Fruit fly (Drosophila melanogaster) whole organism, embryonic: ENCODE data around the gene CG5104.

Experiments
- Atf-2 ChIP-seq: fragments of 200-800 bp; sonication (Bioruptor generic); optimal IDR thresholded peaks from 2 replicates; lab custom pipeline; 2016; ENCODE audit warnings: missing biosample characterization, missing genetic modification characterization
- BEAF-32 ChIP-seq: fragments of 200-800 bp; sonication (Bioruptor generic); optimal IDR thresholded peaks from 3 replicates; lab custom pipeline; 2017; ENCODE audit warnings: missing biosample characterization, missing genetic modification characterization, mild to moderate bottlenecking, moderate library complexity, missing genetic modification reagents
- Bgb ChIP-seq: fragments of 200-800 bp; sonication (Bioruptor generic); IDR thresholded peaks from 2 replicates; pipeline ENCODE4 v1.3.6; 2022; ENCODE audit warnings: missing biosample characterization, missing genetic modification characterization; ENCODE audit not compliant: partially characterized antibody
- CG10147 ChIP-seq: fragments of 200-800 bp; sonication (Bioruptor generic); optimal IDR thresholded peaks from 2 replicates; lab custom pipeline; 2019; ENCODE audit warnings: missing biosample characterization, mild to moderate bottlenecking, missing genetic modification characterization, moderate library complexity
- CG10209 ChIP-seq: fragments of 200-800 bp; sonication (Bioruptor generic); optimal IDR thresholded peaks from 3 replicates; lab custom pipeline; 2017; ENCODE audit warnings: missing biosample characterization, mild to moderate bottlenecking, missing genetic modification characterization, missing genetic modification reagents
- CG10565 ChIP-seq: fragments of 200-800 bp; sonication (Bioruptor generic); optimal IDR thresholded peaks from 3 replicates; lab custom pipeline; 2016; ENCODE audit warnings: missing biosample characterization, mild to moderate bottlenecking, missing genetic modification characterization
- CG11247 ChIP-seq: fragments of 200-800 bp; sonication (Bioruptor generic); IDR thresholded peaks from 2 replicates; pipeline ENCODE4 v1.3.6; 2022; ENCODE audit warnings: missing biosample characterization, missing genetic modification characterization
- CG11695 ChIP-seq: fragments of 200-800 bp; sonication (Bioruptor generic); IDR thresholded peaks from 3 replicates; pipeline ENCODE4 v1.3.6; 2022; ENCODE audit warnings: missing biosample characterization, missing genetic modification characterization
- CG17802 ChIP-seq: fragments of 200-800 bp; sonication (Bioruptor generic); optimal IDR thresholded peaks from 2 replicates; lab custom pipeline; 2018; ENCODE audit warnings: missing biosample characterization, mild to moderate bottlenecking, missing genetic modification characterization, moderate library complexity
- CG2116 ChIP-seq: fragments of 200-800 bp; sonication (Bioruptor generic); optimal IDR thresholded peaks from 3 replicates; lab custom pipeline; 2018; ENCODE audit warnings: missing biosample characterization, mild to moderate bottlenecking, missing genetic modification characterization
- CG2199 ChIP-seq: fragments of 200-800 bp; sonication (Bioruptor generic); IDR thresholded peaks from 3 replicates; pipeline ENCODE4 v1.3.6; 2022; ENCODE audit warnings: missing biosample characterization, missing genetic modification characterization
- CG3726 ChIP-seq: fragments of 200-800 bp; sonication (Bioruptor generic); IDR thresholded peaks from 3 replicates; pipeline ENCODE4, ENCODE4 v1.3.6; 2022; ENCODE audit warnings: missing biosample characterization, missing genetic modification characterization
- CG3838 ChIP-seq: fragments of 200-800 bp; sonication (Bioruptor generic); optimal IDR thresholded peaks from 3 replicates; lab custom pipeline; 2016; ENCODE audit warnings: missing biosample characterization, missing genetic modification characterization
- CG6791 ChIP-seq: fragments of 200-800 bp; sonication (Bioruptor generic); IDR thresholded peaks from 3 replicates; pipeline ENCODE4 v1.3.6; 2022; ENCODE audit warnings: missing biosample characterization, missing genetic modification characterization; ENCODE audit not compliant: partially characterized antibody
- CG7357 ChIP-seq: fragments of 200-800 bp; sonication (Bioruptor generic); IDR thresholded peaks from 3 replicates; pipeline ENCODE4 v1.3.6; 2022; ENCODE audit warnings: missing biosample characterization, missing genetic modification characterization
- CG8089 ChIP-seq: fragments of 200-800 bp; sonication (Bioruptor generic); optimal IDR thresholded peaks from 3 replicates; lab custom pipeline; 2016; ENCODE audit warnings: missing biosample characterization, missing genetic modification characterization
- CG8281 ChIP-seq: fragments of 200-800 bp; sonication (Bioruptor generic); optimal IDR thresholded peaks from 2 replicates; lab custom pipeline; 2018; ENCODE audit warnings: missing biosample characterization, mild to moderate bottlenecking, missing genetic modification characterization, moderate library complexity
- CG8765 ChIP-seq: fragments of 200-800 bp; sonication (Bioruptor generic); IDR thresholded peaks from 2 replicates; pipeline ENCODE4 v1.3.6; 2022; ENCODE audit warnings: missing biosample characterization, missing genetic modification characterization
- D ChIP-seq, 2 experiments: fragments of 200-800 bp in 1 of 2; fragments of >200 bp in 1 of 2; sonication (Bioruptor generic) in 1 of 2; optimal IDR thresholded peaks; 2 replicates in 1 of 2; 3 replicates in 1 of 2; lab custom pipeline; 2017; ENCODE audit warnings: mild to moderate bottlenecking in 1 of 2, missing biosample characterization in 1 of 2, missing genetic modification characterization in 1 of 2, missing genetic modification reagents in 1 of 2
- Dip3 ChIP-seq: fragments of 200-800 bp; sonication (Bioruptor generic); optimal IDR thresholded peaks from 3 replicates; lab custom pipeline; 2016; ENCODE audit warnings: missing biosample characterization, missing genetic modification characterization
- Dll ChIP-seq: fragments of 200-800 bp; sonication (Bioruptor generic); IDR thresholded peaks from 4 replicates; pipeline ENCODE4 v1.3.6; 2022; ENCODE audit warnings: missing biosample characterization, missing genetic modification characterization; ENCODE audit not compliant: partially characterized antibody
- Doc3 ChIP-seq: fragments of 200-800 bp; sonication (Bioruptor generic); IDR thresholded peaks from 3 replicates; pipeline ENCODE4 v1.3.6; 2022; ENCODE audit warnings: missing biosample characterization, missing genetic modification characterization; ENCODE audit not compliant: partially characterized antibody
- E2f2 ChIP-seq: fragments of 200-800 bp; sonication (Bioruptor generic); IDR thresholded peaks from 2 replicates; pipeline ENCODE4 v1.3.6; 2022; ENCODE audit warnings: missing biosample characterization, missing genetic modification characterization
- Elba2 ChIP-seq: fragments of 200-800 bp; sonication (Bioruptor generic); optimal IDR thresholded peaks from 3 replicates; lab custom pipeline; 2016; ENCODE audit warnings: missing biosample characterization, missing genetic modification characterization
- GATAe ChIP-seq: fragments of 200-800 bp; sonication (Bioruptor generic); conservative IDR thresholded peaks from 2 replicates; pipeline ENCODE4 v1.3.6; 2022; ENCODE audit warnings: missing biosample characterization, missing genetic modification characterization
- HLH3B ChIP-seq: fragments of 200-800 bp; sonication (Bioruptor generic); IDR thresholded peaks from 2 replicates; pipeline ENCODE4 v1.3.6; 2022; ENCODE audit warnings: missing biosample characterization, missing genetic modification characterization
- Hand ChIP-seq: fragments of 200-800 bp; sonication (Bioruptor generic); optimal IDR thresholded peaks from 2 replicates; lab custom pipeline; 2017; ENCODE audit warnings: mild to moderate bottlenecking, missing biosample characterization, missing genetic modification reagents, missing genetic modification characterization
- Hey ChIP-seq: fragments of 200-800 bp; sonication (Bioruptor generic); optimal IDR thresholded peaks from 3 replicates; lab custom pipeline; 2018; ENCODE audit warnings: missing biosample characterization, mild to moderate bottlenecking, missing genetic modification characterization
- HmgZ ChIP-seq: fragments of 200-800 bp; sonication (Bioruptor generic); optimal IDR thresholded peaks from 2 replicates; lab custom pipeline; 2018; ENCODE audit warnings: missing biosample characterization, mild to moderate bottlenecking, missing genetic modification characterization
- Hr3 ChIP-seq: fragments of 200-800 bp; sonication (Bioruptor generic); optimal IDR thresholded peaks from 3 replicates; lab custom pipeline; 2016; ENCODE audit warnings: missing biosample characterization, missing genetic modification characterization
- NK7.1 ChIP-seq: fragments of 200-800 bp; sonication (Bioruptor generic); optimal IDR thresholded peaks from 3 replicates; lab custom pipeline; 2016; ENCODE audit warnings: missing biosample characterization, missing genetic modification characterization
- Sry-δ ChIP-seq: fragments of 200-800 bp; sonication (Bioruptor generic); optimal IDR thresholded peaks from 2 replicates; lab custom pipeline; 2016; ENCODE audit warnings: missing biosample characterization, missing genetic modification characterization
- TFAM ChIP-seq: fragments of 200-800 bp; sonication (Bioruptor generic); optimal IDR thresholded peaks from 2 replicates; lab custom pipeline; 2017; ENCODE audit warnings: missing biosample characterization, missing genetic modification characterization, inconsistent platforms
- bowl ChIP-seq: fragments of 200-800 bp; sonication (Bioruptor generic); IDR thresholded peaks from 2 replicates; pipeline ENCODE4 v1.3.6; 2022; ENCODE audit warnings: missing biosample characterization, missing genetic modification characterization
- caup ChIP-seq: fragments of 200-800 bp; sonication (Bioruptor generic); optimal IDR thresholded peaks from 3 replicates; lab custom pipeline; 2017; ENCODE audit warnings: missing biosample characterization, mild to moderate bottlenecking, missing genetic modification characterization, moderate library complexity; ENCODE audit not compliant: severe bottlenecking
- cwo ChIP-seq: fragments of 200-800 bp; sonication (Bioruptor generic); optimal IDR thresholded peaks from 3 replicates; lab custom pipeline; 2017; ENCODE audit warnings: missing biosample characterization, missing genetic modification characterization, mild to moderate bottlenecking, moderate library complexity, missing genetic modification reagents
- exex ChIP-seq: fragments of 200-800 bp; sonication (Bioruptor generic); optimal IDR thresholded peaks from 4 replicates; lab custom pipeline; 2018; ENCODE audit warnings: missing biosample characterization, mild to moderate bottlenecking, missing genetic modification characterization, moderate library complexity
- ftz-f1 ChIP-seq: fragments of 200-800 bp; sonication (Bioruptor generic); optimal IDR thresholded peaks from 2 replicates; lab custom pipeline; 2016; ENCODE audit warnings: missing biosample characterization, missing genetic modification characterization
- gsb-n ChIP-seq: fragments of 200-800 bp; sonication (Bioruptor generic); optimal IDR thresholded peaks from 3 replicates; lab custom pipeline; 2018; ENCODE audit warnings: missing biosample characterization, mild to moderate bottlenecking, missing genetic modification characterization
- h ChIP-seq: fragments of >200 bp; optimal IDR thresholded peaks from 2 replicates; lab custom pipeline; 2017
- hth ChIP-seq: fragments of >200 bp; optimal IDR thresholded peaks from 2 replicates; lab custom pipeline; 2017; ENCODE audit warnings: inconsistent platforms
- lab ChIP-seq: fragments of 200-800 bp; sonication (Bioruptor generic); optimal IDR thresholded peaks from 3 replicates; lab custom pipeline; 2017; ENCODE audit warnings: missing biosample characterization, missing genetic modification characterization, mild to moderate bottlenecking, moderate library complexity, missing genetic modification reagents
- otp ChIP-seq: fragments of 200-800 bp; sonication (Bioruptor generic); IDR thresholded peaks from 3 replicates; pipeline ENCODE4, ENCODE4 v1.3.6; 2022; ENCODE audit warnings: missing biosample characterization, missing genetic modification characterization
- pnt ChIP-seq: fragments of 200-800 bp; sonication (Bioruptor generic); optimal IDR thresholded peaks from 3 replicates; lab custom pipeline; 2016; ENCODE audit warnings: missing biosample characterization, missing genetic modification characterization
- pros ChIP-seq: fragments of 200-800 bp; sonication (Bioruptor generic); optimal IDR thresholded peaks from 3 replicates; lab custom pipeline; 2019; ENCODE audit warnings: missing biosample characterization, mild to moderate bottlenecking, missing genetic modification characterization, moderate library complexity
- slp2 ChIP-seq: fragments of 200-800 bp; sonication (Bioruptor generic); optimal IDR thresholded peaks from 2 replicates; lab custom pipeline; 2016; ENCODE audit warnings: missing biosample characterization, missing genetic modification characterization
- sna ChIP-seq: fragments of 200-800 bp; sonication (Bioruptor generic); IDR thresholded peaks from 2 replicates; pipeline ENCODE4 v1.3.6; 2022; ENCODE audit warnings: missing biosample characterization, missing genetic modification characterization; ENCODE audit not compliant: partially characterized antibody
- sr ChIP-seq: fragments of 200-800 bp; sonication (Bioruptor generic); IDR thresholded peaks from 3 replicates; pipeline ENCODE4 v1.3.6; 2022; ENCODE audit warnings: missing biosample characterization, missing genetic modification characterization
- ssp ChIP-seq: fragments of 200-800 bp; sonication (Bioruptor generic); IDR thresholded peaks from 2 replicates; pipeline ENCODE4 v1.3.6; 2022; ENCODE audit warnings: missing biosample characterization, missing genetic modification characterization
- sug ChIP-seq: fragments of 200-800 bp; optimal IDR thresholded peaks from 2 replicates; lab custom pipeline; 2019; ENCODE audit warnings: missing biosample characterization, mild to moderate bottlenecking, missing genetic modification characterization, moderate library complexity

The CG5104 gene

dm6 chr3L:20491525-20492132, 29.2 kb upstream of the CG5104 start, which contains the start of gene ND-39 (continued):
- TF ChIP-seq ssp (GFP tag; lab: Robert Waterston, UW) (no peak), cwo (GFP tag; lab: Kevin White, UChicago) (no peak), Elba2 (no peak), sna (GFP tag; lab: Robert Waterston, UW) (no peak), CG17802 (tag; lab: Kevin White, UChicago) (no peak), gsb-n (tag; lab: Kevin White, UChicago) (no peak), TFAM (GFP tag; lab: Kevin White, UChicago) (no peak), sr (GFP tag; lab: Robert Waterston, UW) (no peak), CG3726 (GFP tag; lab: Robert Waterston, UW) (no peak), CG8281 (no peak), CG6791 (no peak), Sry-δ (peak; percentile 84), Hr3 (GFP tag; lab: Kevin White, UChicago) (no peak), hth (lab: Kevin White, UChicago) (no peak), h (lab: Kevin White, UChicago) (no peak), CG10565 (GFP tag; lab: Kevin White, UChicago) (no peak), D (optimal IDR thresholded peaks at IDR 0.05; lab: Kevin White, UChicago) (no peak), D (GFP tag; optimal IDR thresholded peaks at IDR 0.05; lab: Kevin White, UChicago) (no peak), GATAe (peak; percentile 98), CG8765 (GFP tag; lab: Robert Waterston, UW) (no peak), HLH3B (GFP tag; lab: Robert Waterston, UW) (no peak), exex (peak; percentile 89), CG7357 (no peak), Dip3 (no peak), Dll (GFP tag; lab: Robert Waterston, UW) (0 out of 4 replicates have a peak, but pooled peaks have one; percentile 10), lab (GFP tag; lab: Kevin White, UChicago) (peak; percentile 55), slp2 (GFP tag; lab: Kevin White, UChicago) (no peak), NK7.1 (no peak), CG11247 (no peak), ftz-f1 (GFP tag; lab: Kevin White, UChicago) (no peak), CG10147 (GFP tag; lab: Kevin White, UChicago) (no peak), pnt (GFP tag; lab: Kevin White, UChicago) (no peak), pros (GFP tag; lab: Kevin White, UChicago) (no peak), Doc3 (GFP tag; lab: Robert Waterston, UW) (0 out of 3 replicates have a peak, but pooled peaks have one; percentile 22), HmgZ (tag; lab: Kevin White, UChicago) (peak; percentile 24), CG2199 (GFP tag; lab: Robert Waterston, UW) (peak; percentile 90), Bgb (0 out of 2 replicates have a peak, but pooled peaks have one; percentile 12), sug (tag; lab: Kevin White, UChicago) (peak; percentile 63), Hand (no peak), CG3838 (GFP tag; lab: Kevin White, UChicago) (no peak), E2f2 (GFP tag; lab: Robert Waterston, UW) (peak; percentile 63), otp (no peak), Hey (tag; lab: Kevin White, UChicago) (peak; percentile 7), bowl (no peak), Atf-2 (no peak), CG10209 (GFP tag; lab: Kevin White, UChicago) (no peak), CG2116 (peak; percentile 93), CG8089 (GFP tag; lab: Kevin White, UChicago) (no peak), caup (no peak), CG11695 (GFP tag; lab: Robert Waterston, UW) (no peak), BEAF-32 (GFP tag; lab: Kevin White, UChicago) (peak; percentile 47)
